Worm (Caenorhabditis elegans): Measurements from ENCODE around the gene dct-12.

The dct-12 gene

DNA sequence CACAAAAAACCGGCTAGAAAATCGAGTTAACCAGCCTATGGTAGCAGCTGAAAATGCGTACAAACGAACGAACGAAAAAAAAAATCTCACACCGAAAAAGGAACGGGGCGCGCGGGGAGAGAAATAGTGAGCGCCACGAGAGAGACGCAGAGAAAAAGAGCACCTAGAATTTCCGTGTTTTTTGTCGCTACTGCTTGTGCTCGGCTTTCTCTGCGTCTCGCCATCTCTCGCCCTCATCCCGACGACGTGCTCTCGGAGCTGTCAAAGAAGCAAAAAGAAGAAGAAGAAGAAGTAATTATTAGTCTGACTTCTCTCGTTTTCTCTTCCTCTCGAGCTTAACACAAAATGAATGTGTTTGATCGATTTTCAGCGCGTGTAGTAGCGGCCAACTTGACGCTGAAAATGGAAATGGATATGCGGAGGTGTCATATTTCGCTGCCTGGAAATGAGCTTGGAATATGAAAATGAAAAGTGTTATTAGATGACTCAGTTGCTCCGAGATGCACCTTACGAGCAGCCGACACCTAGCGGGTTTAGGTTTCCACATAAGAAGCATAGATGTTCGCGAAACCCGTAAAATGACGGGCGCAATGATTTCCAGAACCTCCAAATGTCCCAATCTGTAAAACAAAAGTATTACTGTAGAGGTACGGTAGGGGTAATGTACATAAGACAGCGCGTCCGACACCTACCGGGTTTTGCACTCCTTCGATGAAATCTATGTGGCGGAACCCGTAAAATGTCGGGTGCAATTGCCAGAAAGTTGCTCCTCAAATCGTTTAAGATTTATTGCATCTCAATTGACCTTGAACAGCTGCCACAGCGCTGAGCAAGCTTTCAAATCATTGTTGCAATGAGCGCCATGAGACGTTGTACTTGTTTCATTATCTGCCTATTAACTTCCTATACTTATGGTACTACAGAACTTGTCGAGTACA, 49.4 kb downstream of the dct-12 start, which contains the start of gene btb-14:
Gene btb-14, plus strand, starts transcription at position 839 of the 938 bp plus-strand sequence.
- TF ChIP-seq ref-1 (GFP tag; conservative IDR thresholded peaks at IDR 0.05) = no peak
- no peak for TF ChIP-seq med-1 (GFP tag; optimal IDR thresholded peaks at IDR 0.05; ENCODE audit: insufficient read depth)
- TF ChIP-seq ztf-29 (GFP tag; IDR thresholded peaks at IDR 0.05) = no peak
- no peak for TF ChIP-seq cog-1 (tag; optimal IDR thresholded peaks at IDR 0.05)
- no peak for TF ChIP-seq T22C8.4 (GFP tag; IDR thresholded peaks at IDR 0.05)
- TF ChIP-seq flt-1 (GFP tag; IDR thresholded peaks at IDR 0.05) = no peak
- no peak for TF ChIP-seq tab-1 (GFP tag; IDR thresholded peaks at IDR 0.05)
- TF ChIP-seq ztf-23 (GFP tag; IDR thresholded peaks at IDR 0.05) = no peak
- no peak for TF ChIP-seq klf-2 (GFP tag; conservative IDR thresholded peaks at IDR 0.05)

DNA sequence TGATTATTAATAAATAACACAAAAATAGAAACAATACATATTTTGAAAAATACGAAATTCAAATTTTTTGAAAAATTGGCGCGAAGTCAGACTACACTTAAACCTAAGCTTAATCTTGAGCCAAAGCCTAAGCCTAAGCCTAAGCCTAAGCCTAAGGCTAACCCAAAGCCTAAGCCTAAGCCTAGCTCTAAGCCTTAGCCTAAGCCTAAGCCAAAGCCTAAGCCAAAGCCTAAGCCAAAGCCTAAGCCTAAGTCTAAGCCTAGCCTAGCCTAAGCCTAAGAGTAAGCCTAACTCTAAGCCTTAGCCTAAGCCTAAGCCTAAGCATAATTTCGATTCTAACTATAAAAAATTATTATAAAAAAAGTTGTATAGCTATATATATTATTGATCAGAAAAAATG, 51.4 kb downstream of the dct-12 start:
- TF ChIP-seq ztf-29 (GFP tag; IDR thresholded peaks at IDR 0.05) = no peak
- no peak for TF ChIP-seq T22C8.4 (GFP tag; IDR thresholded peaks at IDR 0.05)
- TF ChIP-seq flt-1 (GFP tag; IDR thresholded peaks at IDR 0.05) = no peak
- TF ChIP-seq cog-1 (tag; optimal IDR thresholded peaks at IDR 0.05) = no peak
- TF ChIP-seq klf-2 (GFP tag; conservative IDR thresholded peaks at IDR 0.05) = no peak
- TF ChIP-seq ref-1 (GFP tag; conservative IDR thresholded peaks at IDR 0.05) = no peak
- no peak for TF ChIP-seq ztf-23 (GFP tag; IDR thresholded peaks at IDR 0.05)
- TF ChIP-seq med-1 (GFP tag; optimal IDR thresholded peaks at IDR 0.05; ENCODE audit: insufficient read depth) = no peak
- no peak for TF ChIP-seq tab-1 (GFP tag; IDR thresholded peaks at IDR 0.05)
